Worm (Caenorhabditis elegans) whole organism, young adult: ENCODE data around the gene dpy-6.

ENCODE experiments used
- C17E4.6 ChIP-seq: fragments of 200-800 bp; sonication (Bioruptor generic); IDR thresholded peaks from 2 replicates; pipeline ENCODE4 v1.3.6; 2022; ENCODE audit warnings: missing genetic modification reagents, missing genetic modification characterization, missing compliant biosample characterization
- F52B5.7 ChIP-seq: sonication (generic microtip); optimal IDR thresholded peaks from 2 replicates; lab custom pipeline; 2016; ENCODE audit warnings: mild to moderate bottlenecking, missing genetic modification characterization, missing compliant biosample characterization
- F55B11.4 ChIP-seq: sonication (generic microtip); optimal IDR thresholded peaks from 2 replicates; lab custom pipeline; 2016; ENCODE audit warnings: missing compliant biosample characterization, missing genetic modification characterization, borderline replicate concordance; ENCODE audit not compliant: insufficient read depth
- K11D2.4 ChIP-seq: fragments of 200-800 bp; sonication (Bioruptor generic); IDR thresholded peaks from 2 replicates; pipeline ENCODE4 v1.3.6; 2022; ENCODE audit warnings: missing genetic modification reagents, missing genetic modification characterization, missing compliant biosample characterization
- K12H6.12 ChIP-seq: fragments of 200-800 bp; sonication (Bioruptor generic); optimal IDR thresholded peaks from 2 replicates; lab custom pipeline; 2018; ENCODE audit warnings: mild to moderate bottlenecking, missing genetic modification characterization, missing compliant biosample characterization
- T07F8.4 ChIP-seq: sonication (generic microtip); optimal IDR thresholded peaks from 2 replicates; lab custom pipeline; 2016; ENCODE audit warnings: mild to moderate bottlenecking, missing genetic modification characterization, moderate library complexity, missing compliant biosample characterization
- Y95B8A.8 ChIP-seq: fragments of 200-800 bp; sonication (Bioruptor generic); IDR thresholded peaks from 2 replicates; pipeline ENCODE4 v1.3.6; 2022; ENCODE audit warnings: missing genetic modification reagents, missing genetic modification characterization, missing compliant biosample characterization
- atf-7 ChIP-seq: sonication (generic microtip); optimal IDR thresholded peaks from 2 replicates; lab custom pipeline; 2017; ENCODE audit warnings: mild to moderate bottlenecking, missing genetic modification characterization, missing compliant biosample characterization
- bed-2 ChIP-seq: fragments of 200-800 bp; sonication (Bioruptor generic); IDR thresholded peaks from 2 replicates; pipeline ENCODE4 v1.3.6; 2022; ENCODE audit warnings: missing genetic modification reagents, missing genetic modification characterization, missing compliant biosample characterization
- cebp-2 ChIP-seq: fragments of 200-800 bp; sonication (Bioruptor generic); IDR thresholded peaks from 2 replicates; pipeline ENCODE4 v1.3.6; 2022; ENCODE audit warnings: missing genetic modification characterization, missing compliant biosample characterization
- ceh-27 ChIP-seq: fragments of 200-800 bp; sonication (Bioruptor generic); optimal IDR thresholded peaks from 2 replicates; lab custom pipeline; 2018; ENCODE audit warnings: mild to moderate bottlenecking, missing genetic modification characterization, moderate library complexity, missing compliant biosample characterization
- ceh-58 ChIP-seq: fragments of 200-800 bp; sonication (Bioruptor generic); IDR thresholded peaks from 2 replicates; pipeline ENCODE4 v1.3.6; 2022; ENCODE audit warnings: missing genetic modification characterization, missing compliant biosample characterization
- ceh-91 ChIP-seq: fragments of 200-800 bp; sonication (Bioruptor generic); IDR thresholded peaks from 2 replicates; pipeline ENCODE4 v1.3.6; 2022; ENCODE audit warnings: missing genetic modification reagents, missing genetic modification characterization, missing compliant biosample characterization
- chd-7 ChIP-seq: sonication (generic microtip); optimal IDR thresholded peaks from 2 replicates; lab custom pipeline; 2016; ENCODE audit warnings: mild to moderate bottlenecking, missing genetic modification characterization, moderate library complexity, missing compliant biosample characterization
- die-1 ChIP-seq: sonication (generic microtip); optimal IDR thresholded peaks from 2 replicates; lab custom pipeline; 2016; ENCODE audit warnings: missing genotype, mild to moderate bottlenecking, missing genetic modification characterization, missing compliant biosample characterization
- egl-18 ChIP-seq: fragments of 200-800 bp; sonication (Bioruptor generic); IDR thresholded peaks from 2 replicates; pipeline ENCODE4 v1.3.6; 2022; ENCODE audit warnings: missing genetic modification reagents, missing genetic modification characterization, missing compliant biosample characterization
- egl-44 ChIP-seq: fragments of 200-800 bp; sonication (Bioruptor generic); IDR thresholded peaks from 2 replicates; pipeline ENCODE4 v1.3.6; 2022; ENCODE audit warnings: missing genetic modification reagents, missing genetic modification characterization, missing compliant biosample characterization
- ekl-4 ChIP-seq: fragments of 200-800 bp; sonication (Bioruptor generic); IDR thresholded peaks from 2 replicates; pipeline ENCODE4 v1.3.6; 2022; ENCODE audit warnings: missing genetic modification reagents, missing genetic modification characterization, missing compliant biosample characterization
- hmg-1.2 ChIP-seq: fragments of 200-800 bp; sonication (Bioruptor generic); IDR thresholded peaks from 2 replicates; pipeline ENCODE4 v1.3.6; 2022; ENCODE audit warnings: missing genetic modification reagents, missing genetic modification characterization, missing compliant biosample characterization
- hrde-1 ChIP-seq: sonication (generic microtip); optimal IDR thresholded peaks from 2 replicates; lab custom pipeline; 2016; ENCODE audit warnings: missing genetic modification characterization, mild to moderate bottlenecking, missing compliant biosample characterization, moderate library complexity, missing genotype, missing genetic modification reagents, borderline replicate concordance
- hsf-1 ChIP-seq: fragments of 200-800 bp; sonication (Bioruptor generic); IDR thresholded peaks from 2 replicates; pipeline ENCODE4 v1.3.6; 2022; ENCODE audit warnings: missing genetic modification reagents, missing genetic modification characterization, missing compliant biosample characterization
- lag-1 ChIP-seq: fragments of 200-800 bp; sonication (Bioruptor generic); IDR thresholded peaks from 2 replicates; pipeline ENCODE4 v1.3.6; 2022; ENCODE audit warnings: missing genetic modification reagents, missing genetic modification characterization, missing compliant biosample characterization
- lin-26 ChIP-seq: fragments of 200-800 bp; sonication (Bioruptor generic); IDR thresholded peaks from 2 replicates; pipeline ENCODE4 v1.3.6; 2022; ENCODE audit warnings: missing genetic modification reagents, missing genetic modification characterization, missing compliant biosample characterization
- lin-35 ChIP-seq, 3 experiments: fragments of 150-350 bp in 2 of 3; sonication (generic microtip) in 1 of 3; optimal IDR thresholded peaks; 2 replicates each; lab custom pipeline; 2014 to 2018; ENCODE audit warnings: missing biosample characterization in 3 of 3, missing genetic modification characterization in 3 of 3, missing genetic modification reagents in 3 of 3
- madf-3 ChIP-seq: fragments of 200-800 bp; sonication (Bioruptor generic); IDR thresholded peaks from 2 replicates; pipeline ENCODE4 v1.3.6; 2022; ENCODE audit warnings: missing genetic modification reagents, missing genetic modification characterization, missing compliant biosample characterization
- madf-8 ChIP-seq: fragments of 200-800 bp; sonication (Bioruptor generic); conservative IDR thresholded peaks from 2 replicates; pipeline ENCODE4 v1.3.6; 2022; ENCODE audit warnings: missing genetic modification reagents, missing genetic modification characterization, missing compliant biosample characterization
- mcd-1 ChIP-seq: fragments of 200-800 bp; sonication (Bioruptor generic); IDR thresholded peaks from 2 replicates; pipeline ENCODE4 v1.3.6; 2022; ENCODE audit warnings: missing genetic modification reagents, missing genetic modification characterization, missing compliant biosample characterization
- mel-28 ChIP-seq: sonication (generic microtip); optimal IDR thresholded peaks from 2 replicates; lab custom pipeline; 2016; ENCODE audit warnings: borderline replicate concordance, mild to moderate bottlenecking, missing genetic modification characterization, missing compliant biosample characterization
- nfya-2 ChIP-seq: fragments of 200-800 bp; sonication (Bioruptor generic); IDR thresholded peaks from 2 replicates; pipeline ENCODE4 v1.3.6; 2022; ENCODE audit warnings: missing genetic modification reagents, missing genetic modification characterization, missing compliant biosample characterization
- nhr-179 ChIP-seq: sonication (generic microtip); optimal IDR thresholded peaks from 2 replicates; lab custom pipeline; 2016; ENCODE audit warnings: mild to moderate bottlenecking, missing genetic modification characterization, missing compliant biosample characterization
- nhr-80 ChIP-seq: sonication (generic microtip); optimal IDR thresholded peaks from 2 replicates; lab custom pipeline; 2016; ENCODE audit warnings: missing genetic modification characterization, missing compliant biosample characterization
- nhr-90 ChIP-seq: sonication (generic microtip); optimal IDR thresholded peaks from 2 replicates; lab custom pipeline; 2016; ENCODE audit warnings: missing genotype, mild to moderate bottlenecking, missing genetic modification characterization, missing compliant biosample characterization
- pha-4 ChIP-seq: fragments of 150-350 bp; sonication (generic microtip); optimal IDR thresholded peaks from 2 replicates; lab custom pipeline; 2014; ENCODE audit warnings: missing biosample characterization, missing genetic modification reagents, missing genetic modification characterization
- sdz-38 ChIP-seq: sonication (generic microtip); optimal IDR thresholded peaks from 2 replicates; lab custom pipeline; 2016; ENCODE audit warnings: missing genotype, missing genetic modification characterization, missing compliant biosample characterization
- sea-2 ChIP-seq: fragments of 200-800 bp; sonication (Bioruptor generic); IDR thresholded peaks from 2 replicates; pipeline ENCODE4 v1.3.6; 2022; ENCODE audit warnings: missing genetic modification characterization, missing compliant biosample characterization
- snpc-1.1 ChIP-seq: sonication (generic microtip); optimal IDR thresholded peaks from 2 replicates; lab custom pipeline; 2017; ENCODE audit warnings: missing genetic modification characterization, mild to moderate bottlenecking, missing compliant biosample characterization, antibody characterized with exemption, moderate library complexity, missing genotype, missing genetic modification reagents; ENCODE audit not compliant: insufficient read depth
- snpc-4 ChIP-seq, 5 experiments: fragments of 150-350 bp in 1 of 5; sonication (generic microtip) in 4 of 5; optimal IDR thresholded peaks; 2 replicates each; lab custom pipeline; 2014 to 2018; ENCODE audit warnings: missing genetic modification characterization in 5 of 5, missing biosample characterization in 3 of 5, antibody characterized with exemption in 2 of 5, mild to moderate bottlenecking in 2 of 5, missing compliant biosample characterization in 2 of 5, missing genotype in 2 of 5, moderate library complexity in 2 of 5, missing genetic modification reagents in 1 of 5
- sptf-2 ChIP-seq: fragments of 200-800 bp; sonication (Bioruptor generic); optimal IDR thresholded peaks from 2 replicates; lab custom pipeline; 2018; ENCODE audit warnings: mild to moderate bottlenecking, missing genetic modification characterization, missing compliant biosample characterization
- tbp1 ChIP-seq: fragments of 200-800 bp; sonication (Bioruptor generic); optimal IDR thresholded peaks from 2 replicates; lab custom pipeline; 2018; ENCODE audit warnings: mild to moderate bottlenecking, missing genetic modification characterization, missing compliant biosample characterization
- tbx-9 ChIP-seq: sonication (generic microtip); optimal IDR thresholded peaks from 2 replicates; lab custom pipeline; 2016; ENCODE audit warnings: borderline replicate concordance, missing genetic modification characterization, inconsistent platforms, missing compliant biosample characterization
- ztf-22 ChIP-seq: fragments of 200-800 bp; sonication (Bioruptor generic); optimal IDR thresholded peaks from 2 replicates; lab custom pipeline; 2018; ENCODE audit warnings: mild to moderate bottlenecking, missing genetic modification characterization, moderate library complexity, missing compliant biosample characterization

dpy-6 gene

DNA sequence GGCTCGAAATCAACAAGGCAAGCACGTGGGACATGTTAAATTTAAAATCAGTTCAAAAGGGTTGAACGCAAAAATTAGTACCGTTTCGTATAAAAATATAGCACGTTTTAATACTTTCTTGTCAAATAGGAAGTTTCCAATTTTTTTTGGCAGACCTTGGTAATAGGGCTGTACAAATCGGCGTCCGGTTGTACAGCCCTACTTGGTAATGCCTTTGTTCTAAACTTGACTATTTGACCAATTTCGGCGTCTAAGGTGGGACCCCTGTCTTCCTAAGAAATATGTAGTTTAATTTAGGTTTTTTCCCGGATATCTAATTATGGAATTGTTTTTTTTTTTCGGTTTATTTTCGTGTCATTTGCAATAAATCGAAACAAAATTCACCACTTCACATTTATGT is 25.9 kb downstream of the dpy-6 start:
- no peak for TF ChIP-seq F52B5.7 (tag; lab: Kevin White, UChicago)
- no peak for TF ChIP-seq lin-35 (GFP tag; optimal IDR thresholded peaks at IDR 0.05; lab: Kevin White, UChicago)
- TF ChIP-seq snpc-4 (GFP tag; optimal IDR thresholded peaks at IDR 0.05; lab: Kevin White, UChicago) = no peak
- TF ChIP-seq snpc-4 (tag; optimal IDR thresholded peaks at IDR 0.05; lab: Kevin White, UChicago) = peak in 2 of 4 experiments; percentile 88 to 89
- no peak for TF ChIP-seq madf-8 (GFP tag; lab: Robert Waterston, UW)
- TF ChIP-seq ceh-27 (GFP tag; lab: Kevin White, UChicago) = no peak
- peak; percentile 7 for TF ChIP-seq snpc-1.1 (tag; lab: Kevin White, UChicago)
- no peak for TF ChIP-seq ceh-91
- no peak for TF ChIP-seq hmg-1.2
- no peak for TF ChIP-seq sptf-2 (GFP tag; lab: Kevin White, UChicago)
- TF ChIP-seq bed-2 = no peak
- no peak for TF ChIP-seq K11D2.4 (GFP tag; lab: Robert Waterston, UW)
- no peak for TF ChIP-seq Y95B8A.8
- TF ChIP-seq C17E4.6 (GFP tag; lab: Robert Waterston, UW) = no peak
- no peak for TF ChIP-seq egl-18 (GFP tag; lab: Robert Waterston, UW)
- no peak for TF ChIP-seq hsf-1
- no peak for TF ChIP-seq lin-26 (GFP tag; lab: Robert Waterston, UW)
- no peak for TF ChIP-seq nhr-90

ce11 chrX:8428319-8428888 is 27.0 kb downstream of the dpy-6 start, which contains the start of gene F08F1.3:
TSS of gene F08F1.3 (plus strand) at chrX:8428838.
- no peak for TF ChIP-seq tbp1 (GFP tag; lab: Kevin White, UChicago)
- peak; percentile 52 for TF ChIP-seq nhr-80 (tag; lab: Kevin White, UChicago)
- TF ChIP-seq, all 124 proteins: peak for 1

DNA sequence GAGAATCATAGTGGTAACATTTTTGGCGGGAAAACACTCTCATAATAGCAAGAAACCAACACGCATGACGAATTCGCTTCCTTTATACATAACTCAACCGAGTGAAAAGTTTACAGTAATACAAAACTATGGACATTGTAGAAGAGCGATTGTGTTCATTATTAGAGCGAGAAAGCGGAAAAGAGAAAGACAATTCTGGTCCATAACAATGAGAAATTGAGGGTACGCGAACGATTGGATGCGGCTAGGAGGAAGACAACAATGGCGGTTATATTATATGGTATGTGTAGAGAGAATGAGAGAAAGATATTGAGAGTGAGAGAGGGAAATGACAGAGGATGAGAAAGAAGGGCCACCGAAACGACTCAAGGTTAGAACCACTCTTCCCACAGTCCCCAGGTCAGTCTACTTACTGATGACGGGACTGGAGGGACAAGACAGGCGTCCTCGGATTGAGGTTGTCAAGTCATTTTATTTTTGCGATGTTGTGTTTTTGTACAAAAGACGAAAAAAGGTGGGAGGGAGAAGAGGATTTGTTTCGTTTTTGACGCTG is 29.2 kb downstream of the dpy-6 start:
- TF ChIP-seq ekl-4 (GFP tag; lab: Robert Waterston, UW) = no peak
- no peak for TF ChIP-seq hrde-1 (tag; lab: Kevin White, UChicago)
- TF ChIP-seq hsf-1 = no peak
- no peak for TF ChIP-seq nfya-2 (GFP tag; lab: Robert Waterston, UW)
- no peak for TF ChIP-seq ztf-22 (GFP tag; lab: Kevin White, UChicago)
- no peak for TF ChIP-seq nhr-179
- TF ChIP-seq cebp-2 = no peak
- TF ChIP-seq F52B5.7 (tag; lab: Kevin White, UChicago) = no peak

DNA sequence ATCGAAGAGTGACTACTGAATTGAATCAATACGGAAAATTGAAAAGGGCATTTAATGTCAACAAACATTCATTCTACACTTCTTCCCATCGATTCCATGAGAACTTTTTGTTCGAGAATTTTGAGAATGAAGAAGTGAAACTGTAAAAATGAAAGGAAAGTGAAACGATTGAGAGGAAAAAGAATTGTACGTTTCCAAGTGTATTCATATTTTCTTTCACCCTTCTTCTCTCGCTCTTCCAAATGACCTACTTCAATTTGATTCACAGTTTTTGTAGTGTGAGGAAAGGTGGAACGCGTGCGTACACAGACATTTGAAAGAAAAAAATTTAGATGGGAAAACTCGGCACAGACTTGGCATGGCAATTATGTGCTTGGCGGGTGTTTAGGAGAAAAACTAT is 31.2 kb downstream of the dpy-6 start:
- TF ChIP-seq ceh-91 = no peak
- no peak for TF ChIP-seq egl-18 (GFP tag; lab: Robert Waterston, UW)
- TF ChIP-seq mel-28 (tag; lab: Kevin White, UChicago) = no peak
- TF ChIP-seq lag-1 (GFP tag; lab: Robert Waterston, UW) = no peak
- TF ChIP-seq sdz-38 (tag; lab: Kevin White, UChicago) = no peak
- TF ChIP-seq mcd-1 = no peak
- no peak for TF ChIP-seq die-1 (tag; lab: Kevin White, UChicago)
- no peak for TF ChIP-seq ceh-58 (GFP tag; lab: Robert Waterston, UW)
- TF ChIP-seq cebp-2 = no peak
- no peak for TF ChIP-seq pha-4 (tag; lab: Kevin White, UChicago)
- TF ChIP-seq tbx-9 (tag; lab: Kevin White, UChicago) = no peak
- TF ChIP-seq chd-7 (tag; lab: Kevin White, UChicago) = no peak
- TF ChIP-seq atf-7 (tag; lab: Kevin White, UChicago) = no peak
- TF ChIP-seq egl-44 = no peak
- TF ChIP-seq K12H6.12 (tag; lab: Kevin White, UChicago) = no peak
- TF ChIP-seq madf-3 = no peak
- no peak for TF ChIP-seq T07F8.4
- no peak for TF ChIP-seq sea-2 (GFP tag; lab: Robert Waterston, UW)
- TF ChIP-seq F55B11.4 (tag; lab: Kevin White, UChicago) = no peak
- TF ChIP-seq, all 124 proteins: peak for 0
